Worm (Caenorhabditis elegans) whole organism, midembryonic: ENCODE measurements around the gene C04F6.9.

Source experiments
- T22C8.4 ChIP-seq: fragments of 200-800 bp; sonication (Bioruptor generic); IDR thresholded peaks from 2 replicates; pipeline ENCODE4 v1.3.6; 2022; ENCODE audit warnings: missing genetic modification characterization, missing compliant biosample characterization
- cog-1 ChIP-seq: sonication (generic microtip); optimal IDR thresholded peaks from 2 replicates; lab custom pipeline; 2016; ENCODE audit warnings: missing genetic modification characterization, missing compliant biosample characterization
- flt-1 ChIP-seq: fragments of 200-800 bp; sonication (Bioruptor generic); IDR thresholded peaks from 2 replicates; pipeline ENCODE4 v1.3.6; 2022; ENCODE audit warnings: missing genetic modification characterization, missing compliant biosample characterization
- klf-2 ChIP-seq: fragments of 200-800 bp; sonication (Bioruptor generic); conservative IDR thresholded peaks from 2 replicates; pipeline ENCODE4 v1.3.6; 2022; ENCODE audit warnings: missing genetic modification reagents, missing genetic modification characterization, missing compliant biosample characterization
- med-1 ChIP-seq: sonication (generic microtip); optimal IDR thresholded peaks from 2 replicates; lab custom pipeline; 2017; ENCODE audit warnings: missing genetic modification characterization, mild to moderate bottlenecking, missing compliant biosample characterization, antibody characterized with exemption, missing genetic modification reagents; ENCODE audit not compliant: insufficient read depth
- ref-1 ChIP-seq: fragments of 200-800 bp; sonication (Bioruptor generic); conservative IDR thresholded peaks from 2 replicates; pipeline ENCODE4 v1.3.6; 2022; ENCODE audit warnings: missing genetic modification reagents, missing genetic modification characterization, missing compliant biosample characterization
- tab-1 ChIP-seq: fragments of 200-800 bp; sonication (Bioruptor generic); IDR thresholded peaks from 2 replicates; pipeline ENCODE4 v1.3.6; 2022; ENCODE audit warnings: missing genetic modification characterization, missing compliant biosample characterization
- ztf-23 ChIP-seq: fragments of 200-800 bp; sonication (Bioruptor generic); IDR thresholded peaks from 2 replicates; pipeline ENCODE4 v1.3.6; 2022; ENCODE audit warnings: missing genetic modification reagents, missing genetic modification characterization, missing compliant biosample characterization
- ztf-29 ChIP-seq: fragments of 200-800 bp; sonication (Bioruptor generic); IDR thresholded peaks from 2 replicates; pipeline ENCODE4 v1.3.6; 2022; ENCODE audit warnings: missing genetic modification reagents, missing genetic modification characterization, missing compliant biosample characterization

Gene C04F6.9

DNA sequence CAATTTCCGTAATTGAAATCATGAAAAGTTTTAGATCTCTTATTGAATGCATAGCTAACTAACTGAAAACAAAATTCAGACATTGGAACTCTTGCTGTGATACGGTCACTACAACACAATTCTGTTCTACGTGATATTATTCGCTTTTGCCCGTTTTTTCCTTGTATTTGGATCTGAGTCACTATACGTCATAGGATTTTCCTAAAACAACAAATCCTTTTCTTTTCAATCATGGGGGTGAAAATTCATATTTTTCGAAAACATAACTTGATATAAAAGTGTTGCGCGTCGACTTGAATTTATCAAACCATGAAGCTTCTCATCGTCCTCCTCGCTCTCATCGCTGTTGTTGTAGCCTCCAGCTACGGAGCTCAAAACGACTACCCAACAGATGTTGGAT lies 44.2 kb downstream of the C04F6.9 start, which contains the start of gene ZK813.1:
TSS of gene ZK813.1 (plus strand) at position 301 of the 400 bp plus-strand sequence.
- TF ChIP-seq ref-1 (GFP tag; lab: Robert Waterston, UW) (no peak), flt-1 (no peak), klf-2 (GFP tag; lab: Robert Waterston, UW) (no peak), ztf-29 (GFP tag; lab: Robert Waterston, UW) (no peak), ztf-23 (GFP tag; lab: Robert Waterston, UW) (no peak), cog-1 (no peak), T22C8.4 (GFP tag; lab: Robert Waterston, UW) (no peak), med-1 (GFP tag; lab: Kevin White, UChicago) (no peak), tab-1 (GFP tag; lab: Robert Waterston, UW) (no peak)

- TF ChIP-seq klf-2 (GFP tag; lab: Robert Waterston, UW): no peak
- 0 out of 2 replicates have a peak, but pooled peaks have one; percentile 17 for TF ChIP-seq flt-1
Measured at ce11 chrX:3451122-3451521, 49.3 kb downstream of the C04F6.9 start, which contains the start of gene ZK813.5. Gene ZK813.5, minus strand, starts transcription at chrX:3451222.
